Fruit fly (Drosophila melanogaster) whole organism, adult: ENCODE data around the gene dysc.

Experiments used
- CG11617 ChIP-seq: fragments of 200-800 bp; sonication (Bioruptor generic); optimal IDR thresholded peaks from 2 replicates; lab custom pipeline; 2017; ENCODE audit warnings: mild to moderate bottlenecking, missing biosample characterization, missing genetic modification reagents, missing genetic modification characterization
- CG12768 ChIP-seq: fragments of 200-800 bp; sonication (Bioruptor generic); optimal IDR thresholded peaks from 2 replicates; lab custom pipeline; 2017; ENCODE audit warnings: missing biosample characterization, missing genetic modification characterization, mild to moderate bottlenecking, moderate library complexity, missing genetic modification reagents
- CG14711 ChIP-seq: fragments of 200-800 bp; sonication (Bioruptor generic); optimal IDR thresholded peaks from 2 replicates; lab custom pipeline; 2018; ENCODE audit warnings: missing biosample characterization, mild to moderate bottlenecking, missing genetic modification characterization, moderate library complexity
- CG1620 ChIP-seq: fragments of 200-800 bp; sonication (Bioruptor generic); optimal IDR thresholded peaks from 2 replicates; lab custom pipeline; 2016; ENCODE audit warnings: missing biosample characterization, missing genetic modification characterization
- CG33017 ChIP-seq: fragments of 200-800 bp; sonication (Bioruptor generic); optimal IDR thresholded peaks from 2 replicates; lab custom pipeline; 2018; ENCODE audit warnings: missing biosample characterization, mild to moderate bottlenecking, missing genetic modification characterization, moderate library complexity
- CG5204 ChIP-seq: fragments of 200-800 bp; sonication (Bioruptor generic); optimal IDR thresholded peaks from 2 replicates; lab custom pipeline; 2016; ENCODE audit warnings: missing biosample characterization, missing genetic modification characterization
- CG7045 ChIP-seq: fragments of 200-800 bp; sonication (Bioruptor generic); optimal IDR thresholded peaks from 2 replicates; lab custom pipeline; 2017; ENCODE audit warnings: missing biosample characterization, mild to moderate bottlenecking, missing genetic modification characterization
- CG7101 ChIP-seq: fragments of 200-800 bp; sonication (Bioruptor generic); optimal IDR thresholded peaks from 2 replicates; lab custom pipeline; 2018; ENCODE audit warnings: missing biosample characterization, mild to moderate bottlenecking, missing genetic modification characterization, moderate library complexity
- Clk ChIP-seq: fragments of 200-800 bp; sonication (Bioruptor generic); optimal IDR thresholded peaks from 2 replicates; lab custom pipeline; 2017; ENCODE audit warnings: missing biosample characterization, missing genetic modification characterization
- Crg-1 ChIP-seq: fragments of 200-800 bp; sonication (Bioruptor generic); optimal IDR thresholded peaks from 2 replicates; lab custom pipeline; 2016; ENCODE audit warnings: missing biosample characterization, missing genetic modification characterization
- Hr96 ChIP-seq: fragments of 200-800 bp; sonication (Bioruptor generic); optimal IDR thresholded peaks from 2 replicates; lab custom pipeline; 2016; ENCODE audit warnings: missing biosample characterization, missing genetic modification characterization
- Mnt ChIP-seq: fragments of 200-800 bp; sonication (Bioruptor generic); optimal IDR thresholded peaks from 2 replicates; lab custom pipeline; 2016; ENCODE audit warnings: missing biosample characterization, mild to moderate bottlenecking, missing genetic modification characterization
- bab1 ChIP-seq: fragments of 200-800 bp; sonication (Bioruptor generic); optimal IDR thresholded peaks from 3 replicates; lab custom pipeline; 2019; ENCODE audit warnings: missing biosample characterization, mild to moderate bottlenecking, missing genetic modification characterization, moderate library complexity
- cic ChIP-seq: fragments of 200-800 bp; sonication (Bioruptor generic); optimal IDR thresholded peaks from 2 replicates; lab custom pipeline; 2017; ENCODE audit warnings: missing biosample characterization, mild to moderate bottlenecking, missing genetic modification characterization, moderate library complexity
- cnc ChIP-seq, 2 experiments: fragments of >200 bp; optimal IDR thresholded peaks; 2 replicates each; lab custom pipeline; 2017
- kay ChIP-seq: fragments of 200-800 bp; sonication (Bioruptor generic); peaks from one replicate; lab custom pipeline; 2016; ENCODE audit warnings: missing biosample characterization, missing genetic modification characterization, borderline replicate concordance
- ovo ChIP-seq: fragments of 200-800 bp; sonication (Bioruptor generic); optimal IDR thresholded peaks from 2 replicates; lab custom pipeline; 2016; ENCODE audit warnings: missing biosample characterization, missing genetic modification characterization
- pad ChIP-seq: fragments of 200-800 bp; sonication (Bioruptor generic); optimal IDR thresholded peaks from 3 replicates; lab custom pipeline; 2017; ENCODE audit warnings: missing biosample characterization, missing genetic modification characterization, mild to moderate bottlenecking, moderate library complexity, missing genetic modification reagents
- tj ChIP-seq: fragments of 200-800 bp; sonication (Bioruptor generic); optimal IDR thresholded peaks from 3 replicates; lab custom pipeline; 2017; ENCODE audit warnings: missing biosample characterization, mild to moderate bottlenecking, missing genetic modification characterization, moderate library complexity
- toe ChIP-seq: fragments of 200-800 bp; sonication (Bioruptor generic); optimal IDR thresholded peaks from 2 replicates; lab custom pipeline; 2016; ENCODE audit warnings: missing biosample characterization, missing genetic modification characterization

dysc gene

dm6 chr3L:13903186-13904020 lies at the start of gene dysc:
dysc (minus strand) TSS chr3L:13903236.
- TF ChIP-seq toe (GFP tag; lab: Kevin White, UChicago) (peak; percentile 24), CG1620 (no peak), Mnt (GFP tag; lab: Kevin White, UChicago) (no peak), ovo (GFP tag; lab: Kevin White, UChicago) (no peak), kay (no peak), cnc (optimal IDR thresholded peaks at IDR 0.05; lab: Kevin White, UChicago) (no peak), Hr96 (peak; percentile 9), cic (GFP tag; lab: Kevin White, UChicago) (no peak), CG33017 (tag; lab: Kevin White, UChicago) (peak; percentile 75), CG5204 (GFP tag; lab: Kevin White, UChicago) (peak; percentile 13), CG14711 (tag; lab: Kevin White, UChicago) (peak; percentile 16), CG11617 (peak; percentile 10), Crg-1 (no peak), CG7045 (GFP tag; lab: Kevin White, UChicago) (peak; percentile 33), pad (GFP tag; lab: Kevin White, UChicago) (no peak), CG7101 (tag; lab: Kevin White, UChicago) (peak; percentile 65), CG12768 (GFP tag; lab: Kevin White, UChicago) (peak; percentile 37), tj (GFP tag; lab: Kevin White, UChicago) (no peak), bab1 (GFP tag; lab: Kevin White, UChicago) (no peak), Clk (GFP tag; lab: Kevin White, UChicago) (no peak)

DNA sequence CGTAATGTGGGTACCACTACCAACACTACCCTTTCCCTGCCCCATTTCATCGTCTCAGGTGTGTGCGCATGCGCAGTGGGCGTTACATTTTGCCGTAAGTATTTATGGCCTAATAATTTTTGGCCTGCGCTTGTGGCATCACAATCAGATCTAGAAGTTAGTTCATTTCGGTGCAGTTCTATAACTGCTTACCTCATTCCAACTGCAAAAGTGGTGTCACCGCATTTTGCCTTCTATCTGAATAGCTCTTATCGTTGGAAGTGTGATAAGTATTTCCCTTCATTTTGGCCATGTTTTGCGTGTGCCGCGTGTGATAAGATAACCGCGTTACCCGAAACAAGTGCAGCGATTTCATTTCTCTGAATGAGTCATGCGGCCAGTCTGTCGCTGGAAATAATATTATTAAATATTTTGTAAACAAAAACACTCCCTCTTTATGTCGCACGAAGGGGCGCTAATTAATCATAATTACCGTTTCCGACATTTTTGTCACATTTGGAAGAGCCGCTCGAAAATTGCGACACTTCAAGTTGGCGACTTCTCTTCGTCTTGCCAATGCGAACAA lies 49.5 kb upstream of the dysc start:
- TF ChIP-seq Mnt (GFP tag; lab: Kevin White, UChicago): peak; percentile 49
- peak; percentile 94 for TF ChIP-seq kay
- no peak for TF ChIP-seq cnc (optimal IDR thresholded peaks at IDR 0.05; lab: Kevin White, UChicago)
- peak; percentile 5 for TF ChIP-seq tj (GFP tag; lab: Kevin White, UChicago)
- no peak for TF ChIP-seq cic (GFP tag; lab: Kevin White, UChicago)

dm6 chr3L:13951564-13951963 lies 48.5 kb upstream of the dysc start:
- TF ChIP-seq tj (GFP tag; lab: Kevin White, UChicago) (peak; percentile 93), CG7045 (GFP tag; lab: Kevin White, UChicago) (no peak)

DNA sequence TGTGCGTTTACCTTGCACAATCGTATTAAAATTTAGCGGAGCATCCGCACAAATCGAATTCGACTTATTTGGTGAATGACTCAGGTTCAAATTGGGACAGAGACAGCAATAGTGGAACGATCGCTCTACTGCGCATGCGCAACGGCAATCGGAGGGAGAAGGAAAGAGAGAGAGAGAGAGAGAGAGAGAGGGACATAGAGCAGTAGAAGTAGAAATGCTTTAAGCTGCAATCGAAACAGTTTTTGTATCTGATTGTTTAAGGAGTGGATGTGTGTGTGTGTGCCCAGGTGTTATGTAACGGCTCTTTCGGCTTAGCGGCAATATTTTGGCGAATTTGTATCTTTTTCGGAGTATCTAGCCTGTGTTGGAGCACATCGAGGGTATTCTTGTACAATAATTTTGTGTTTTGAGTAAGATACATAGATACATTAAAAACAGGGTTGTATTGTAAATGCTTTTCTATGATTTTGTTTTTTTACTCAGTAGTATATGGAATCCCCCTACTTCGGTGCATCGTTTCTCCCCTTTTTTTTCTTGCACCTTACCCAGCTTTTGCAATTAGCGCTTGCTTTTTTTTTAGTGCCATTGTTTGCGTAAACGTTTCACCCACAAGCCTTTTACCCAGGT lies 46.5 kb upstream of the dysc start:
- TF ChIP-seq tj (GFP tag; lab: Kevin White, UChicago) (peak; percentile 7), Clk (GFP tag; lab: Kevin White, UChicago) (no peak), cic (GFP tag; lab: Kevin White, UChicago) (no peak), CG7101 (tag; lab: Kevin White, UChicago) (no peak)

DNA sequence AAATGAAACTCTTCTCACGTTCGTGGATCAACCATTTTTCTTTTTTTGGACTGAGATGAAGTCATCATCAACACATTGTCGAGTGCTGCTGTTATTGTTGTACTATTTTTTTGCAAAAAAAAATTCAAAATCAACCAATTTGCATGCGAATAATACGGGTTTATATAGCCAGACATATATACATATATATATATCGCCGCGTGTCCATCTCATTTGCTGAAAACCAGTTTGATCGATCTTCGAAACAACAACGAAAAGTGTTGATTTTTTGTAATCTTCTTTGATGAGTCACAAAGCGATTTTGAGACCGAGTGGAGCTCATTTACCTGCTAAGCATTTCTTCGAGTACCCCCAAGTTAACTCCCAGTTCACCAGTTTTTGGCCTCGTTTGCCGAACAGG lies 43.0 kb upstream of the dysc start:
- no peak for TF ChIP-seq Hr96
- TF ChIP-seq CG1620: no peak
- peak; percentile 61 for TF ChIP-seq kay
- TF ChIP-seq toe (GFP tag; lab: Kevin White, UChicago): no peak
- no peak for TF ChIP-seq pad (GFP tag; lab: Kevin White, UChicago)
- no peak for TF ChIP-seq CG33017 (tag; lab: Kevin White, UChicago)

DNA sequence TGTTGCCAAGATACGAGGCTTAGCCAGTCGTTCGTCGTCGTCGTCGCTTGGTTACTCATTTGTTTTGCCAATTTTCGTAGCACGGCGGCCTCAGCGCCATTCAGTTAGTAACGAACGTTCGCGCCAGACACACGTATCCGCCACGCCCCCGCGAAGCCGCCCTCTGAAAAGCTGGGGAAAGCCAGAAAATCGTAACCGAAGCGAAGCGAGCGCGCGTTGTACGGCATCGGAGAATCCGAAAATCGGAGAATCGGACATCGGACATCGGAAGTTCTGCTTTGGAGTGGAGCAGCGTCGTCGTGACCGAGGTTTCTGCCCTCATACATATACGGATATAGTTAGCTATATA lies 36.1 kb upstream of the dysc start, which contains the start of gene CG32137:
TSS of gene CG32137 (plus strand) at position 100 of the 349 bp plus-strand sequence.
- TF ChIP-seq pad (GFP tag; lab: Kevin White, UChicago) (peak; percentile 64), CG11617 (no peak), Mnt (GFP tag; lab: Kevin White, UChicago) (peak; percentile 4), toe (GFP tag; lab: Kevin White, UChicago) (no peak), kay (peak; percentile 18), CG12768 (GFP tag; lab: Kevin White, UChicago) (peak; percentile 60), ovo (GFP tag; lab: Kevin White, UChicago) (no peak), CG7101 (tag; lab: Kevin White, UChicago) (no peak), cic (GFP tag; lab: Kevin White, UChicago) (peak; percentile 61), Crg-1 (no peak), tj (GFP tag; lab: Kevin White, UChicago) (no peak), CG14711 (tag; lab: Kevin White, UChicago) (no peak), cnc (optimal IDR thresholded peaks at IDR 0.05; lab: Kevin White, UChicago) (no peak), bab1 (GFP tag; lab: Kevin White, UChicago) (no peak), CG5204 (GFP tag; lab: Kevin White, UChicago) (no peak), CG33017 (tag; lab: Kevin White, UChicago) (no peak), Hr96 (no peak), CG7045 (GFP tag; lab: Kevin White, UChicago) (no peak), CG1620 (no peak), Clk (GFP tag; lab: Kevin White, UChicago) (no peak)
